Worm (Caenorhabditis elegans) whole organism, midembryonic: ENCODE measurements around the gene M70.1.

Source experiments
- T22C8.4 ChIP-seq: fragments of 200-800 bp; sonication (Bioruptor generic); IDR thresholded peaks from 2 replicates; pipeline ENCODE4 v1.3.6; 2022; ENCODE audit warnings: missing genetic modification characterization, missing compliant biosample characterization
- cog-1 ChIP-seq: sonication (generic microtip); optimal IDR thresholded peaks from 2 replicates; lab custom pipeline; 2016; ENCODE audit warnings: missing genetic modification characterization, missing compliant biosample characterization
- flt-1 ChIP-seq: fragments of 200-800 bp; sonication (Bioruptor generic); IDR thresholded peaks from 2 replicates; pipeline ENCODE4 v1.3.6; 2022; ENCODE audit warnings: missing genetic modification characterization, missing compliant biosample characterization
- klf-2 ChIP-seq: fragments of 200-800 bp; sonication (Bioruptor generic); conservative IDR thresholded peaks from 2 replicates; pipeline ENCODE4 v1.3.6; 2022; ENCODE audit warnings: missing genetic modification reagents, missing genetic modification characterization, missing compliant biosample characterization
- med-1 ChIP-seq: sonication (generic microtip); optimal IDR thresholded peaks from 2 replicates; lab custom pipeline; 2017; ENCODE audit warnings: missing genetic modification characterization, mild to moderate bottlenecking, missing compliant biosample characterization, antibody characterized with exemption, missing genetic modification reagents; ENCODE audit not compliant: insufficient read depth
- ref-1 ChIP-seq: fragments of 200-800 bp; sonication (Bioruptor generic); conservative IDR thresholded peaks from 2 replicates; pipeline ENCODE4 v1.3.6; 2022; ENCODE audit warnings: missing genetic modification reagents, missing genetic modification characterization, missing compliant biosample characterization
- tab-1 ChIP-seq: fragments of 200-800 bp; sonication (Bioruptor generic); IDR thresholded peaks from 2 replicates; pipeline ENCODE4 v1.3.6; 2022; ENCODE audit warnings: missing genetic modification characterization, missing compliant biosample characterization
- ztf-23 ChIP-seq: fragments of 200-800 bp; sonication (Bioruptor generic); IDR thresholded peaks from 2 replicates; pipeline ENCODE4 v1.3.6; 2022; ENCODE audit warnings: missing genetic modification reagents, missing genetic modification characterization, missing compliant biosample characterization
- ztf-29 ChIP-seq: fragments of 200-800 bp; sonication (Bioruptor generic); IDR thresholded peaks from 2 replicates; pipeline ENCODE4 v1.3.6; 2022; ENCODE audit warnings: missing genetic modification reagents, missing genetic modification characterization, missing compliant biosample characterization

The M70.1 gene

ce11 chrIV:2223144-2223543 is 22.5 kb upstream of the M70.1 start:
- TF ChIP-seq cog-1 (tag; lab: Kevin White, UChicago) (no peak), flt-1 (GFP tag; lab: Robert Waterston, UW) (no peak), klf-2 (GFP tag; lab: Robert Waterston, UW) (no peak), ztf-23 (GFP tag; lab: Robert Waterston, UW) (no peak), tab-1 (GFP tag; lab: Robert Waterston, UW) (no peak), T22C8.4 (no peak), med-1 (GFP tag; lab: Kevin White, UChicago) (no peak), ztf-29 (GFP tag; lab: Robert Waterston, UW) (no peak), ref-1 (GFP tag; lab: Robert Waterston, UW) (no peak)

ce11 chrIV:2223685-2224084 is 22.0 kb upstream of the M70.1 start:
- TF ChIP-seq T22C8.4 = no peak
- TF ChIP-seq klf-2 (GFP tag; lab: Robert Waterston, UW) = no peak
- no peak for TF ChIP-seq flt-1 (GFP tag; lab: Robert Waterston, UW)
- no peak for TF ChIP-seq ztf-23 (GFP tag; lab: Robert Waterston, UW)
- no peak for TF ChIP-seq ref-1 (GFP tag; lab: Robert Waterston, UW)
- no peak for TF ChIP-seq tab-1 (GFP tag; lab: Robert Waterston, UW)
- TF ChIP-seq ztf-29 (GFP tag; lab: Robert Waterston, UW) = no peak
- no peak for TF ChIP-seq med-1 (GFP tag; lab: Kevin White, UChicago)
- no peak for TF ChIP-seq cog-1 (tag; lab: Kevin White, UChicago)

- no peak for TF ChIP-seq ztf-23 (GFP tag; lab: Robert Waterston, UW)
Observed at ce11 chrIV:2228678-2229077, 17.0 kb upstream of the M70.1 start.

- peak; percentile 96 for TF ChIP-seq T22C8.4
Observed at ce11 chrIV:2231726-2232125, 13.9 kb upstream of the M70.1 start.

- peak; percentile 95 for TF ChIP-seq T22C8.4
Observed at ce11 chrIV:2233222-2233621, 12.4 kb upstream of the M70.1 start.

- TF ChIP-seq T22C8.4 = peak; percentile 93
- TF ChIP-seq flt-1 (GFP tag; lab: Robert Waterston, UW) = no peak
- TF ChIP-seq klf-2 (GFP tag; lab: Robert Waterston, UW) = no peak
- no peak for TF ChIP-seq ztf-29 (GFP tag; lab: Robert Waterston, UW)
Observed at ce11 chrIV:2235983-2236382, 9.7 kb upstream of the M70.1 start.

ce11 chrIV:2236654-2237613 is 8.7 kb upstream of the M70.1 start:
- TF ChIP-seq ztf-29 (GFP tag; lab: Robert Waterston, UW) = no peak
- TF ChIP-seq tab-1 (GFP tag; lab: Robert Waterston, UW) = 0 out of 2 replicates have a peak, but pooled peaks have one; percentile 20
- TF ChIP-seq T22C8.4 = peak; percentile 90

- TF ChIP-seq cog-1 (tag; lab: Kevin White, UChicago) (no peak), ztf-29 (GFP tag; lab: Robert Waterston, UW) (no peak), T22C8.4 (no peak), flt-1 (GFP tag; lab: Robert Waterston, UW) (no peak), tab-1 (GFP tag; lab: Robert Waterston, UW) (no peak), ztf-23 (GFP tag; lab: Robert Waterston, UW) (no peak), med-1 (GFP tag; lab: Kevin White, UChicago) (no peak), ref-1 (GFP tag; lab: Robert Waterston, UW) (no peak), klf-2 (GFP tag; lab: Robert Waterston, UW) (no peak)
Observed at ce11 chrIV:2242349-2243088, 3.1 kb upstream of the M70.1 start, which contains the start of the genes M70.3 and M70.2. Gene M70.3 (minus strand): TSS chrIV:2242449. Gene M70.2 (plus strand): TSS chrIV:2243038.

ce11 chrIV:2246150-2246549 is 485 bp downstream of the M70.1 start:
- TF ChIP-seq ztf-29 (GFP tag; lab: Robert Waterston, UW) = no peak
- no peak for TF ChIP-seq med-1 (GFP tag; lab: Kevin White, UChicago)
- TF ChIP-seq ref-1 (GFP tag; lab: Robert Waterston, UW) = no peak
- TF ChIP-seq tab-1 (GFP tag; lab: Robert Waterston, UW) = no peak
- TF ChIP-seq T22C8.4 = no peak
- no peak for TF ChIP-seq cog-1 (tag; lab: Kevin White, UChicago)
- TF ChIP-seq klf-2 (GFP tag; lab: Robert Waterston, UW) = no peak
- no peak for TF ChIP-seq ztf-23 (GFP tag; lab: Robert Waterston, UW)
